Worm (Caenorhabditis elegans) whole organism, midembryonic: ENCODE data around the gene snpc-1.1.

Experiments
- T22C8.4 ChIP-seq: fragments of 200-800 bp; sonication (Bioruptor generic); IDR thresholded peaks from 2 replicates; pipeline ENCODE4 v1.3.6; 2022; ENCODE audit warnings: missing genetic modification characterization, missing compliant biosample characterization
- cog-1 ChIP-seq: sonication (generic microtip); optimal IDR thresholded peaks from 2 replicates; lab custom pipeline; 2016; ENCODE audit warnings: missing genetic modification characterization, missing compliant biosample characterization
- flt-1 ChIP-seq: fragments of 200-800 bp; sonication (Bioruptor generic); IDR thresholded peaks from 2 replicates; pipeline ENCODE4 v1.3.6; 2022; ENCODE audit warnings: missing genetic modification characterization, missing compliant biosample characterization
- klf-2 ChIP-seq: fragments of 200-800 bp; sonication (Bioruptor generic); conservative IDR thresholded peaks from 2 replicates; pipeline ENCODE4 v1.3.6; 2022; ENCODE audit warnings: missing genetic modification reagents, missing genetic modification characterization, missing compliant biosample characterization
- med-1 ChIP-seq: sonication (generic microtip); optimal IDR thresholded peaks from 2 replicates; lab custom pipeline; 2017; ENCODE audit warnings: missing genetic modification characterization, mild to moderate bottlenecking, missing compliant biosample characterization, antibody characterized with exemption, missing genetic modification reagents; ENCODE audit not compliant: insufficient read depth
- ref-1 ChIP-seq: fragments of 200-800 bp; sonication (Bioruptor generic); conservative IDR thresholded peaks from 2 replicates; pipeline ENCODE4 v1.3.6; 2022; ENCODE audit warnings: missing genetic modification reagents, missing genetic modification characterization, missing compliant biosample characterization
- tab-1 ChIP-seq: fragments of 200-800 bp; sonication (Bioruptor generic); IDR thresholded peaks from 2 replicates; pipeline ENCODE4 v1.3.6; 2022; ENCODE audit warnings: missing genetic modification characterization, missing compliant biosample characterization
- ztf-23 ChIP-seq: fragments of 200-800 bp; sonication (Bioruptor generic); IDR thresholded peaks from 2 replicates; pipeline ENCODE4 v1.3.6; 2022; ENCODE audit warnings: missing genetic modification reagents, missing genetic modification characterization, missing compliant biosample characterization
- ztf-29 ChIP-seq: fragments of 200-800 bp; sonication (Bioruptor generic); IDR thresholded peaks from 2 replicates; pipeline ENCODE4 v1.3.6; 2022; ENCODE audit warnings: missing genetic modification reagents, missing genetic modification characterization, missing compliant biosample characterization

DNA sequence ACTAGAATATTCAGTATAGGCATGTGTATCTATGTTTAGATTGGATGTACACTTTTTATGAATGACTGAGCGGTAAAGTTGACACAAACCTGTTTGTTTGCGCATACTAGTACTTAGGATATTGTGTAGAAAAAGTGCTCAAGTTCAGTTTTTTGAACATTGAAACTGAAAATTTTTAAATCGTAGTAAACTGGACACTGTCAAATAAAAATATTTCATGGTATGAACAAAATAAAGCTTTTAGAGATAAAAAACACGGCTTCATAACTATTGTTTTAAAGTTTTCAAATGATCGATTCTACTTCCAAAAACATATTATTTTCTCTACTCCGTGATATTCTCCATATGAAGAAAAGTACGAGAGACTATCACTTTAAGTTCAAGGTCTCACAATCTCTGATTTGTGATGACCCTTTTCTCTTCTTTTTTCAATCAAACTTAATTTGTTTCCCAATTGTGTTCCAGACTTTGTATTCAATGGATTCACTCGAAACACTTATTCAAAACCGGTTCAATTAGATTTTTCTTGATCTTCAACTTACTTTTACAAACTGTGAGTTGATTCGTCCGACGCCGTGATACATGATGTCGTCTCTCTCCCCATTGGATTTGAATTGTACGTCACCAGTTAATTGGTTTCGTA, 10.4 kb upstream of the snpc-1.1 start:
- TF ChIP-seq tab-1 (GFP tag; lab: Robert Waterston, UW) (no peak), flt-1 (GFP tag; lab: Robert Waterston, UW) (no peak), med-1 (no peak), cog-1 (no peak), ref-1 (no peak), ztf-23 (GFP tag; lab: Robert Waterston, UW) (no peak), T22C8.4 (GFP tag; lab: Robert Waterston, UW) (no peak), ztf-29 (no peak), klf-2 (GFP tag; lab: Robert Waterston, UW) (no peak)
